Worm (Caenorhabditis elegans) whole organism, mixed stage, embryonic: Measurements from ENCODE around the gene C12D12.3.

Experiments used
- lin-13 ChIP-seq: fragments of 150-350 bp; optimal IDR thresholded peaks from 2 replicates; lab custom pipeline; 2014; ENCODE audit warnings: missing biosample characterization, missing genetic modification characterization
- mep-1 ChIP-seq: fragments of 150-350 bp; optimal IDR thresholded peaks from 2 replicates; lab custom pipeline; 2017; ENCODE audit warnings: missing biosample characterization, missing genetic modification reagents, missing genetic modification characterization, inconsistent platforms
- nhr-237 ChIP-seq: fragments of 150-350 bp; optimal IDR thresholded peaks from 2 replicates; lab custom pipeline; 2014; ENCODE audit warnings: missing biosample characterization, missing genetic modification characterization
- nhr-76 ChIP-seq: sonication (generic microtip); optimal IDR thresholded peaks from 2 replicates; lab custom pipeline; 2017; ENCODE audit warnings: missing biosample characterization, missing genetic modification characterization
- snpc-4 ChIP-seq: fragments of 150-350 bp; optimal IDR thresholded peaks from 2 replicates; lab custom pipeline; 2014; ENCODE audit warnings: missing biosample characterization, missing genetic modification characterization
- tbx-8 ChIP-seq: fragments of 200-800 bp; sonication (Bioruptor generic); optimal IDR thresholded peaks from 2 replicates; lab custom pipeline; 2018; ENCODE audit warnings: mild to moderate bottlenecking, missing genetic modification characterization, moderate library complexity, missing compliant biosample characterization
- unc-62 ChIP-seq: fragments of 150-350 bp; optimal IDR thresholded peaks from 2 replicates; lab custom pipeline; 2014; ENCODE audit warnings: missing biosample characterization, missing genetic modification reagents, missing genetic modification characterization
- zip-8 ChIP-seq: fragments of 150-350 bp; optimal IDR thresholded peaks from 2 replicates; lab custom pipeline; 2014; ENCODE audit warnings: missing biosample characterization, missing genetic modification characterization
- ztf-11 ChIP-seq: fragments of 150-350 bp; optimal IDR thresholded peaks from 2 replicates; lab custom pipeline; 2014; ENCODE audit warnings: missing biosample characterization, missing genetic modification characterization

- TF ChIP-seq snpc-4 (tag; lab: Kevin White, UChicago) (no peak), unc-62 (GFP tag; lab: Kevin White, UChicago) (no peak), ztf-11 (no peak), nhr-76 (tag; lab: Kevin White, UChicago) (no peak), zip-8 (no peak), mep-1 (no peak), lin-13 (no peak), nhr-237 (no peak), tbx-8 (GFP tag; lab: Kevin White, UChicago) (no peak)
These were observed 43.1 kb upstream of the C12D12.3 start, which contains the start of gene ZK813.1 for ce11 chrX:3446011-3446410.
